Fruit fly (Drosophila melanogaster) whole organism, adult: ENCODE results near the gene CG31274.
A peak's percentile ranks its signal among the peaks of the same experiment; 100 is the strongest.

ENCODE experiments used
- CG11617 ChIP-seq: fragments of 200-800 bp; sonication (Bioruptor generic); optimal IDR thresholded peaks from 2 replicates; lab custom pipeline; 2017; ENCODE audit warnings: mild to moderate bottlenecking, missing biosample characterization, missing genetic modification reagents, missing genetic modification characterization
- CG12768 ChIP-seq: fragments of 200-800 bp; sonication (Bioruptor generic); optimal IDR thresholded peaks from 2 replicates; lab custom pipeline; 2017; ENCODE audit warnings: missing biosample characterization, missing genetic modification characterization, mild to moderate bottlenecking, moderate library complexity, missing genetic modification reagents
- CG14711 ChIP-seq: fragments of 200-800 bp; sonication (Bioruptor generic); optimal IDR thresholded peaks from 2 replicates; lab custom pipeline; 2018; ENCODE audit warnings: missing biosample characterization, mild to moderate bottlenecking, missing genetic modification characterization, moderate library complexity
- CG1620 ChIP-seq: fragments of 200-800 bp; sonication (Bioruptor generic); optimal IDR thresholded peaks from 2 replicates; lab custom pipeline; 2016; ENCODE audit warnings: missing biosample characterization, missing genetic modification characterization
- CG33017 ChIP-seq: fragments of 200-800 bp; sonication (Bioruptor generic); optimal IDR thresholded peaks from 2 replicates; lab custom pipeline; 2018; ENCODE audit warnings: missing biosample characterization, mild to moderate bottlenecking, missing genetic modification characterization, moderate library complexity
- CG5204 ChIP-seq: fragments of 200-800 bp; sonication (Bioruptor generic); optimal IDR thresholded peaks from 2 replicates; lab custom pipeline; 2016; ENCODE audit warnings: missing biosample characterization, missing genetic modification characterization
- CG7045 ChIP-seq: fragments of 200-800 bp; sonication (Bioruptor generic); optimal IDR thresholded peaks from 2 replicates; lab custom pipeline; 2017; ENCODE audit warnings: missing biosample characterization, mild to moderate bottlenecking, missing genetic modification characterization
- CG7101 ChIP-seq: fragments of 200-800 bp; sonication (Bioruptor generic); optimal IDR thresholded peaks from 2 replicates; lab custom pipeline; 2018; ENCODE audit warnings: missing biosample characterization, mild to moderate bottlenecking, missing genetic modification characterization, moderate library complexity
- Clk ChIP-seq: fragments of 200-800 bp; sonication (Bioruptor generic); optimal IDR thresholded peaks from 2 replicates; lab custom pipeline; 2017; ENCODE audit warnings: missing biosample characterization, missing genetic modification characterization
- Crg-1 ChIP-seq: fragments of 200-800 bp; sonication (Bioruptor generic); optimal IDR thresholded peaks from 2 replicates; lab custom pipeline; 2016; ENCODE audit warnings: missing biosample characterization, missing genetic modification characterization
- Hr96 ChIP-seq: fragments of 200-800 bp; sonication (Bioruptor generic); optimal IDR thresholded peaks from 2 replicates; lab custom pipeline; 2016; ENCODE audit warnings: missing biosample characterization, missing genetic modification characterization
- Mnt ChIP-seq: fragments of 200-800 bp; sonication (Bioruptor generic); optimal IDR thresholded peaks from 2 replicates; lab custom pipeline; 2016; ENCODE audit warnings: missing biosample characterization, mild to moderate bottlenecking, missing genetic modification characterization
- bab1 ChIP-seq: fragments of 200-800 bp; sonication (Bioruptor generic); optimal IDR thresholded peaks from 3 replicates; lab custom pipeline; 2019; ENCODE audit warnings: missing biosample characterization, mild to moderate bottlenecking, missing genetic modification characterization, moderate library complexity
- cic ChIP-seq: fragments of 200-800 bp; sonication (Bioruptor generic); optimal IDR thresholded peaks from 2 replicates; lab custom pipeline; 2017; ENCODE audit warnings: missing biosample characterization, mild to moderate bottlenecking, missing genetic modification characterization, moderate library complexity
- cnc ChIP-seq, 2 experiments: fragments of >200 bp; optimal IDR thresholded peaks; 2 replicates each; lab custom pipeline; 2017
- kay ChIP-seq: fragments of 200-800 bp; sonication (Bioruptor generic); peaks from one replicate; lab custom pipeline; 2016; ENCODE audit warnings: missing biosample characterization, missing genetic modification characterization, borderline replicate concordance
- ovo ChIP-seq: fragments of 200-800 bp; sonication (Bioruptor generic); optimal IDR thresholded peaks from 2 replicates; lab custom pipeline; 2016; ENCODE audit warnings: missing biosample characterization, missing genetic modification characterization
- pad ChIP-seq: fragments of 200-800 bp; sonication (Bioruptor generic); optimal IDR thresholded peaks from 3 replicates; lab custom pipeline; 2017; ENCODE audit warnings: missing biosample characterization, missing genetic modification characterization, mild to moderate bottlenecking, moderate library complexity, missing genetic modification reagents
- tj ChIP-seq: fragments of 200-800 bp; sonication (Bioruptor generic); optimal IDR thresholded peaks from 3 replicates; lab custom pipeline; 2017; ENCODE audit warnings: missing biosample characterization, mild to moderate bottlenecking, missing genetic modification characterization, moderate library complexity
- toe ChIP-seq: fragments of 200-800 bp; sonication (Bioruptor generic); optimal IDR thresholded peaks from 2 replicates; lab custom pipeline; 2016; ENCODE audit warnings: missing biosample characterization, missing genetic modification characterization

CG31274 gene

dm6 chr3R:16977745-16978305, 15.0 kb upstream of the CG31274 start, which contains the start of gene Actn3:
Gene Actn3, minus strand, starts transcription at chr3R:16977795.
- no peak for TF ChIP-seq pad
- no peak for TF ChIP-seq CG12768
- no peak for TF ChIP-seq cnc (optimal IDR thresholded peaks at IDR 0.05; lab: Kevin White, UChicago)
- TF ChIP-seq CG7101 (tag; lab: Kevin White, UChicago), result no peak
- no peak for TF ChIP-seq CG7045 (GFP tag; lab: Kevin White, UChicago)
- no peak for TF ChIP-seq Clk (GFP tag; lab: Kevin White, UChicago)

DNA sequence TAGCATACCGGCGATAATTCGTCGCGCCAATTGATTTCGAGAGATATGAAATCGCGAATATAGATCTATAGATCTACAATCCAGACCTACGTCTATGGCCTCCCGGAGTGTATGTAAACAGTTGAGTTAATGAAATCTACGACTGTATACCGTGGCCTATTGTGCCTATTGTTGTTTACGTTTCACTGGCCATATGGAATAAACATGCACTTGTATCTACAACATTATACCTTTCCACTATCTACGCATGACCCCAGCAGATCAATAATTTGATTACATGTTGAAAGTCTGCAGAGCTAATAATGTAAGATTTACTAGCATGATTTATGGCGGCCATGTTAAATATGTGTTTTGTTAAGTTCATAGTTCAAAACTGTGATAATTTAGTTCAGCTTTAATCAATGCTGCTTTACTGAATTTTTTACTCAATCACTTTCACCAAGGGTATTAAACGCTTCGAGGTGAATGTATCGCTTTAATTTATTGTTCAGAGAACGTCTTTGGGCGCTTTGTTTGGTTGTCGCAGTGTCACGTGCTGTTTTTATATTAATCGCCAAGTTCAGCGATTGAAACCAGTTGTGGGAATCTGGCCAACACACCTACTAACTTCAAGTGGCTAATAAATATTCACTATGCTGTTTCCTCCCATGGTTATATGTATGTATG, 11.7 kb upstream of the CG31274 start:
- TF ChIP-seq Crg-1 (GFP tag; lab: Kevin White, UChicago) (no peak), CG7101 (tag; lab: Kevin White, UChicago) (peak; percentile 2), kay (peak; percentile 53)

- peak; percentile 12 for TF ChIP-seq CG12768
- peak; percentile 74 for TF ChIP-seq cic (GFP tag; lab: Kevin White, UChicago)
- TF ChIP-seq CG11617 (GFP tag; lab: Kevin White, UChicago), result no peak
- TF ChIP-seq pad, result no peak
- TF ChIP-seq kay, result peak; percentile 78
- TF ChIP-seq CG33017 (tag; lab: Kevin White, UChicago), result peak; percentile 23
- no peak for TF ChIP-seq ovo (GFP tag; lab: Kevin White, UChicago)
- TF ChIP-seq tj (GFP tag; lab: Kevin White, UChicago), result no peak
Observed at dm6 chr3R:16982108-16982707, 10.6 kb upstream of the CG31274 start, which contains the start of gene AhcyL2. Gene AhcyL2, minus strand, starts transcription at chr3R:16982158.

DNA sequence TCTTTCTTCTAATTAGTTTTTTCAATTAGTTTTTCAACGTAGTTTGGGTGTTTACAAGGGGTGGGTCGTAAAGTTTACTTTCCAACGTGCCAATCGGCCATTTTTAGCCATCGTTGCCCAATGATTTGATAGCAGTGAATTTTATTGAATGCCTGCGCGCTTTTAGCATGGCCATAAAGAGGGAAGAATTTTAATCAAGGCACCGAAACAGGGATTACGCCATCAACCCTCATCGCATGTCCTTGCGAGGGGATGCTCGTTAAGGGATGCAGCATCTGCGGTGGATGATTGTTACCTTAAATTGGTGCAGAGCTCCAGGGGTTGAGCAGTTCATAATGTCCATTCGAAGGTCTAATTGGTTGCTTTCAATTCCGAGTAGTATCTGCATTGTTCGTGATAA, 9.8 kb upstream of the CG31274 start:
- TF ChIP-seq CG7045 (GFP tag; lab: Kevin White, UChicago) (no peak), Clk (GFP tag; lab: Kevin White, UChicago) (no peak), cnc (optimal IDR thresholded peaks at IDR 0.05; lab: Kevin White, UChicago) (no peak), pad (no peak), CG1620 (no peak), toe (GFP tag; lab: Kevin White, UChicago) (no peak), Crg-1 (GFP tag; lab: Kevin White, UChicago) (no peak), CG14711 (tag; lab: Kevin White, UChicago) (no peak), kay (no peak), CG33017 (tag; lab: Kevin White, UChicago) (no peak), CG5204 (GFP tag; lab: Kevin White, UChicago) (no peak), tj (GFP tag; lab: Kevin White, UChicago) (no peak), CG11617 (GFP tag; lab: Kevin White, UChicago) (no peak), bab1 (GFP tag; lab: Kevin White, UChicago) (no peak)

DNA sequence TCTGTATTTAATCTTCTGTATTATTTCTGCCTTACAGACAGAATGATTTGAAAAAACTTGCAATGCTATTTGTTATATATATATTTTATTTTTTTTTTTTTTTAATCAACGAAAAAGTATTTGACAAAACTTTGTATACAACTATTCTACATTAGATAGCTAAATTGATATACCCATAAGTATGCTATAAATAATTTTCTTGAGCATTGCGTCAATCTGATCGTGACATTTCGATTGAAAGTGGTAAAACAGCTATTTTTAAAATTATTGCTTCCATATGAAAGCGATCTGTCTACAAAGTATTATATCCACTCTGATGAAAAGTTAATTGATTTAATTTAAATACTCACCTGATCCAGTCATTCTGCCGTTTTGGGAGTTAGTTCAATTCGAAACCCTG, 8.6 kb upstream of the CG31274 start:
- TF ChIP-seq CG5204 (GFP tag; lab: Kevin White, UChicago), result no peak
- no peak for TF ChIP-seq CG1620
- TF ChIP-seq CG7045 (GFP tag; lab: Kevin White, UChicago), result no peak
- TF ChIP-seq Clk (GFP tag; lab: Kevin White, UChicago), result no peak
- TF ChIP-seq bab1 (GFP tag; lab: Kevin White, UChicago), result no peak
- no peak for TF ChIP-seq CG12768
- no peak for TF ChIP-seq Mnt
- no peak for TF ChIP-seq pad
- no peak for TF ChIP-seq Hr96
- no peak for TF ChIP-seq Crg-1 (GFP tag; lab: Kevin White, UChicago)
- no peak for TF ChIP-seq CG7101 (tag; lab: Kevin White, UChicago)
- no peak for TF ChIP-seq ovo (GFP tag; lab: Kevin White, UChicago)

dm6 chr3R:16985547-16985946, 7.3 kb upstream of the CG31274 start:
- peak; percentile 79 for TF ChIP-seq kay
- TF ChIP-seq CG33017 (tag; lab: Kevin White, UChicago), result no peak

DNA sequence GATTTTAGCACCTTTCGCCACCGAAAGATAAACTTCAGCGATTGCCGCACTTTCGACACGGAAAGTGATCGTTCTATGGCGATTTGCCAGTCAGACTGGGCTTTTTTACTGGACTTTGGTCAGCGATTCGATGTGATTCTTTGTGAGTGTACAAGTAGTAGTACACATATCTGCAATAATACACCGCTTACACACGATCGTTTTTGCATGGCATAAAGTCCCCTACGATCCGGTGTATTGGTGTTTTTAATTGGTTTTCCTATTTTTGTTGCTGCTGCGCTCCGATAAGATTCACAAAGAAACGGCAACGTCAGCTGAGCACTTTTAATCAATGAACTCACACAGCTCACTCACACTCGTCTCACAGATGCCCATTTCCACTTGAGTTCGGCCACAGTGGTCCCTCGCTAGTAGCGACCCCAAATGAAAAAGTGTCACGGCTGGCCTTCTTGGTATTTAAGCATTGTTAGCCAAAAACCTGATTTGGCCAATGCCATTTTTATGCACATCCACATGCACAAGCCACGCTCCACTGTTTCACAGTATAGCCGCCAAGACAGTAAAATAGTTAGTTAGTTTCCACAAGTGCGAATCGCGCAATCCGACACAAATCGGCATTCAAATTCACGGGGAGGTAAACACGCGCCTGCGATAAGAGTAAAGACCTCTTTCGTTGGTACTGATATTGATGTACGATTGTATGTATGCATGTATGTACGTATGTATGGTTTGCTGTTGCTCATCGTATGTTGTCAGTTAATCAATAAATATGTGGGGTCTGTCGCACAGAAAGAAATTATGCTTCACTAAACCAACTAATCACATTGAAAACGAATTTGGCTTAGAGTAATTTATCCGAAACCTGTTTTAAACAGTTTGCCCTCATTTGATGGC, 6.4 kb upstream of the CG31274 start:
- TF ChIP-seq CG12768 (peak; percentile 94), cic (GFP tag; lab: Kevin White, UChicago) (peak; percentile 98), toe (GFP tag; lab: Kevin White, UChicago) (peak; percentile 94), CG33017 (tag; lab: Kevin White, UChicago) (peak; percentile 96), kay (peak; percentile 87), CG11617 (GFP tag; lab: Kevin White, UChicago) (peak; percentile 94), Mnt (peak; percentile 92), ovo (GFP tag; lab: Kevin White, UChicago) (peak; percentile 66), pad (peak; percentile 88), CG5204 (GFP tag; lab: Kevin White, UChicago) (peak; percentile 97), CG7101 (tag; lab: Kevin White, UChicago) (peak; percentile 95), CG14711 (tag; lab: Kevin White, UChicago) (peak; percentile 86), CG1620 (peak; percentile 89), tj (GFP tag; lab: Kevin White, UChicago) (peak; percentile 88), Crg-1 (GFP tag; lab: Kevin White, UChicago) (peak; percentile 94), bab1 (GFP tag; lab: Kevin White, UChicago) (peak; percentile 88), CG7045 (GFP tag; lab: Kevin White, UChicago) (peak; percentile 98), cnc (optimal IDR thresholded peaks at IDR 0.05; lab: Kevin White, UChicago) (no peak), Clk (GFP tag; lab: Kevin White, UChicago) (peak; percentile 94), Hr96 (peak; percentile 98)
